Fruit fly (Drosophila melanogaster) S2 (cell line): ENCODE measurements around the gene CG32647.
A peak's percentile ranks its signal among the peaks of the same experiment; 100 is the strongest.

Source experiments
- CG8478 ChIP-seq: fragments of >200 bp; optimal IDR thresholded peaks from 2 replicates; lab custom pipeline; 2018
- CTCF ChIP-seq, 2 experiments: fragments of >200 bp; optimal IDR thresholded peaks; 2 replicates each; lab custom pipeline; 2018

CG32647 gene

dm6 chrX:12755600-12756373 is 29.0 kb downstream of the CG32647 start:
- TF ChIP-seq CTCF (optimal IDR thresholded peaks at IDR 0.05; lab: Kevin White, UChicago), result no peak
- no peak for TF ChIP-seq CG8478 (lab: Kevin White, UChicago)

dm6 chrX:12755017-12755563 is 29.7 kb downstream of the CG32647 start:
- TF ChIP-seq CG8478 (lab: Kevin White, UChicago) (no peak), CTCF (optimal IDR thresholded peaks at IDR 0.05; lab: Kevin White, UChicago) (no peak)

- TF ChIP-seq CTCF (optimal IDR thresholded peaks at IDR 0.05; lab: Kevin White, UChicago) (no peak), CG8478 (lab: Kevin White, UChicago) (no peak)
Observed at dm6 chrX:12754348-12754733, 30.4 kb downstream of the CG32647 start.

dm6 chrX:12753602-12754347 is 31.0 kb downstream of the CG32647 start:
- TF ChIP-seq CG8478 (lab: Kevin White, UChicago) (no peak), CTCF (optimal IDR thresholded peaks at IDR 0.05; lab: Kevin White, UChicago) (no peak)

dm6 chrX:12752196-12752595 is 32.6 kb downstream of the CG32647 start:
- TF ChIP-seq CTCF (optimal IDR thresholded peaks at IDR 0.05; lab: Kevin White, UChicago), result no peak
- TF ChIP-seq CG8478 (lab: Kevin White, UChicago), result peak; percentile 63

dm6 chrX:12751786-12752187 is 33.0 kb downstream of the CG32647 start:
- TF ChIP-seq CTCF (optimal IDR thresholded peaks at IDR 0.05; lab: Kevin White, UChicago) (no peak), CG8478 (lab: Kevin White, UChicago) (no peak)

- TF ChIP-seq CTCF (optimal IDR thresholded peaks at IDR 0.05; lab: Kevin White, UChicago), result no peak
- TF ChIP-seq CG8478 (lab: Kevin White, UChicago), result no peak
Observed at dm6 chrX:12750928-12751631, 33.7 kb downstream of the CG32647 start.

dm6 chrX:12750582-12750927 is 34.2 kb downstream of the CG32647 start:
- TF ChIP-seq CG8478 (lab: Kevin White, UChicago) (peak; percentile 41), CTCF (optimal IDR thresholded peaks at IDR 0.05; lab: Kevin White, UChicago) (no peak)

- TF ChIP-seq CTCF (optimal IDR thresholded peaks at IDR 0.05; lab: Kevin White, UChicago), result no peak
- no peak for TF ChIP-seq CG8478 (lab: Kevin White, UChicago)
Observed at dm6 chrX:12749891-12750581, 34.7 kb downstream of the CG32647 start.

- TF ChIP-seq CG8478 (lab: Kevin White, UChicago) (no peak), CTCF (optimal IDR thresholded peaks at IDR 0.05; lab: Kevin White, UChicago) (no peak)
Observed at dm6 chrX:12748967-12749366, 35.8 kb downstream of the CG32647 start.

- TF ChIP-seq CG8478 (lab: Kevin White, UChicago) (no peak), CTCF (optimal IDR thresholded peaks at IDR 0.05; lab: Kevin White, UChicago) (no peak)
Observed at dm6 chrX:12747746-12748710, 36.7 kb downstream of the CG32647 start.

- TF ChIP-seq CTCF (optimal IDR thresholded peaks at IDR 0.05; lab: Kevin White, UChicago) (no peak), CG8478 (lab: Kevin White, UChicago) (no peak)
Observed at dm6 chrX:12745117-12745516, 39.6 kb downstream of the CG32647 start.
